Fruit fly (Drosophila melanogaster): Measurements from ENCODE around the gene Wdr62.

The Wdr62 gene

dm6 chr2L:1988192-1988561, 103.8 kb downstream of the Wdr62 start, which contains the start of gene Npc2a:
Gene Npc2a, plus strand, starts transcription at chr2L:1988290.
- TF ChIP-seq CG8478 (optimal IDR thresholded peaks at IDR 0.05) (no peak), pan (optimal IDR thresholded peaks at IDR 0.05) (no peak), EcR (GFP tag; optimal IDR thresholded peaks at IDR 0.05) (no peak), psq (optimal IDR thresholded peaks at IDR 0.05) (no peak), usp (GFP tag; optimal IDR thresholded peaks at IDR 0.05) (no peak), Dll (optimal IDR thresholded peaks at IDR 0.05) (no peak)

- TF ChIP-seq Dll (optimal IDR thresholded peaks at IDR 0.05): no peak
- no peak for TF ChIP-seq psq (optimal IDR thresholded peaks at IDR 0.05)
- no peak for TF ChIP-seq CG8478 (optimal IDR thresholded peaks at IDR 0.05)
- TF ChIP-seq EcR (GFP tag; optimal IDR thresholded peaks at IDR 0.05): no peak
- TF ChIP-seq usp (GFP tag; optimal IDR thresholded peaks at IDR 0.05): no peak
- TF ChIP-seq pan (optimal IDR thresholded peaks at IDR 0.05): no peak
Observed at dm6 chr2L:1989278-1989918, 105.0 kb downstream of the Wdr62 start.

- TF ChIP-seq psq (optimal IDR thresholded peaks at IDR 0.05) (no peak), usp (GFP tag; optimal IDR thresholded peaks at IDR 0.05) (no peak), Dll (optimal IDR thresholded peaks at IDR 0.05) (no peak), EcR (GFP tag; optimal IDR thresholded peaks at IDR 0.05) (no peak), pan (optimal IDR thresholded peaks at IDR 0.05) (no peak), CG8478 (optimal IDR thresholded peaks at IDR 0.05) (no peak)
Observed at dm6 chr2L:1992060-1992459, 107.6 kb downstream of the Wdr62 start, which contains the start of gene Obp22a. Gene Obp22a, minus strand, starts transcription at chr2L:1992160.
